Worm (Caenorhabditis elegans) whole organism, young adult: Measurements from ENCODE around the gene srab-18.

ENCODE experiments used
- F37B4.10 ChIP-seq: fragments of 200-800 bp; sonication (Bioruptor generic); IDR thresholded peaks from 2 replicates; pipeline ENCODE4 v1.3.6; 2022; ENCODE audit warnings: missing genetic modification characterization, missing compliant biosample characterization
- Y79H2A.3 ChIP-seq: fragments of 200-800 bp; sonication (Bioruptor generic); conservative IDR thresholded peaks from 2 replicates; pipeline ENCODE4 v1.3.6; 2022; ENCODE audit warnings: missing genetic modification reagents, missing genetic modification characterization, missing compliant biosample characterization

DNA sequence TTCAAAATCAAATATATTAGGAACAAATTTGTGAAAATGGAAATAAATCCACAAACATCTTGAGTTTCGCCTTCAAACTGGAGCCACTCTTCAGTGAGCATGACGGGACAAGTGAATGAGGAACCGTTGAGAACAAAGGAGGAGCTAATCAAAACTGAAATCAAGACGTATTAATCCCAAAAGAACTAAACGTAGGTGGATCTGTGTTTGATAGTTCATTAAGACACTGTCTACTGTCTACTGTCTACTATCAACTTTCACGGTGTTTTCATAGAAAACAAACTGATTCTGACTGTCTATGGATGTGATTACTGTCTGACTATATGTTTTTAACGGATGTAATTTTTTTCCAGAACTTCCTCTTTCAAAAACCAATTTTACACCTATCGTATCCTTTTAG lies 49.5 kb downstream of the srab-18 start, which contains the start of gene str-193:
- TF ChIP-seq Y79H2A.3 (no peak), F37B4.10 (no peak)
